Worm (Caenorhabditis elegans) whole organism, young adult: ENCODE results near the gene F26F12.5.

ENCODE experiments used
- B0035.1 ChIP-seq: sonication (generic microtip); optimal IDR thresholded peaks from 2 replicates; lab custom pipeline; 2016; ENCODE audit warnings: missing genetic modification characterization, mild to moderate bottlenecking, missing compliant biosample characterization, missing genotype, missing genetic modification reagents
- B0336.3 ChIP-seq: fragments of 200-800 bp; sonication (Bioruptor generic); IDR thresholded peaks from 2 replicates; pipeline ENCODE4 v1.3.6; 2022; ENCODE audit warnings: missing genetic modification characterization, missing compliant biosample characterization
- C17E4.6 ChIP-seq: fragments of 200-800 bp; sonication (Bioruptor generic); IDR thresholded peaks from 2 replicates; pipeline ENCODE4 v1.3.6; 2022; ENCODE audit warnings: missing genetic modification reagents, missing genetic modification characterization, missing compliant biosample characterization
- F39B2.1 ChIP-seq: fragments of 200-800 bp; sonication (Bioruptor generic); IDR thresholded peaks from 2 replicates; pipeline ENCODE4 v1.3.6; 2022; ENCODE audit warnings: missing genetic modification reagents, missing genetic modification characterization, missing compliant biosample characterization
- F55B11.4 ChIP-seq: sonication (generic microtip); optimal IDR thresholded peaks from 2 replicates; lab custom pipeline; 2016; ENCODE audit warnings: missing compliant biosample characterization, missing genetic modification characterization, borderline replicate concordance; ENCODE audit not compliant: insufficient read depth
- F57A8.1 ChIP-seq: fragments of 200-800 bp; sonication (Bioruptor generic); optimal IDR thresholded peaks from 2 replicates; lab custom pipeline; 2018; ENCODE audit warnings: mild to moderate bottlenecking, missing genetic modification characterization, moderate library complexity, missing compliant biosample characterization
- F57C9.4 ChIP-seq: sonication (generic microtip); optimal IDR thresholded peaks from 2 replicates; lab custom pipeline; 2017; ENCODE audit warnings: mild to moderate bottlenecking, missing genetic modification characterization, missing compliant biosample characterization
- K11D2.4 ChIP-seq: fragments of 200-800 bp; sonication (Bioruptor generic); IDR thresholded peaks from 2 replicates; pipeline ENCODE4 v1.3.6; 2022; ENCODE audit warnings: missing genetic modification reagents, missing genetic modification characterization, missing compliant biosample characterization
- K12H6.12 ChIP-seq: fragments of 200-800 bp; sonication (Bioruptor generic); optimal IDR thresholded peaks from 2 replicates; lab custom pipeline; 2018; ENCODE audit warnings: mild to moderate bottlenecking, missing genetic modification characterization, missing compliant biosample characterization
- Y53F4B.3 ChIP-seq: fragments of 200-800 bp; sonication (Bioruptor generic); IDR thresholded peaks from 2 replicates; pipeline ENCODE4 v1.3.6; 2022; ENCODE audit warnings: missing genetic modification reagents, missing genetic modification characterization, missing compliant biosample characterization
- akir-1 ChIP-seq: fragments of 200-800 bp; sonication (Bioruptor generic); optimal IDR thresholded peaks from 2 replicates; lab custom pipeline; 2018; ENCODE audit warnings: mild to moderate bottlenecking, missing genetic modification characterization, moderate library complexity, missing compliant biosample characterization
- cebp-1 ChIP-seq, 2 experiments: fragments of 200-800 bp in 1 of 2; sonication (Bioruptor generic) in 1 of 2; sonication (generic microtip) in 1 of 2; IDR thresholded peaks in 1 of 2; optimal IDR thresholded peaks in 1 of 2; 2 replicates each; pipeline versions ENCODE4 v1.3.6 to Lab custom; 2017 to 2022; ENCODE audit warnings: missing compliant biosample characterization in 2 of 2, missing genetic modification characterization in 2 of 2, mild to moderate bottlenecking in 1 of 2, missing genetic modification reagents in 1 of 2, moderate library complexity in 1 of 2
- ceh-79 ChIP-seq: sonication (generic microtip); optimal IDR thresholded peaks from 2 replicates; lab custom pipeline; 2017; ENCODE audit warnings: mild to moderate bottlenecking, missing genetic modification characterization, missing compliant biosample characterization
- ekl-4 ChIP-seq: fragments of 200-800 bp; sonication (Bioruptor generic); IDR thresholded peaks from 2 replicates; pipeline ENCODE4 v1.3.6; 2022; ENCODE audit warnings: missing genetic modification reagents, missing genetic modification characterization, missing compliant biosample characterization
- him-1 ChIP-seq: sonication (generic microtip); optimal IDR thresholded peaks from 2 replicates; lab custom pipeline; 2016; ENCODE audit warnings: missing genotype, missing genetic modification reagents, missing genetic modification characterization, missing compliant biosample characterization
- hsf-1 ChIP-seq: fragments of 200-800 bp; sonication (Bioruptor generic); IDR thresholded peaks from 2 replicates; pipeline ENCODE4 v1.3.6; 2022; ENCODE audit warnings: missing genetic modification reagents, missing genetic modification characterization, missing compliant biosample characterization
- lag-1 ChIP-seq: fragments of 200-800 bp; sonication (Bioruptor generic); IDR thresholded peaks from 2 replicates; pipeline ENCODE4 v1.3.6; 2022; ENCODE audit warnings: missing genetic modification reagents, missing genetic modification characterization, missing compliant biosample characterization
- let-526 ChIP-seq: fragments of 200-800 bp; sonication (Bioruptor generic); IDR thresholded peaks from 2 replicates; pipeline ENCODE4 v1.3.6; 2022; ENCODE audit warnings: missing genetic modification reagents, missing genetic modification characterization, missing compliant biosample characterization
- lin-40 ChIP-seq: sonication (generic microtip); optimal IDR thresholded peaks from 2 replicates; lab custom pipeline; 2016; ENCODE audit warnings: missing genetic modification characterization, mild to moderate bottlenecking, missing compliant biosample characterization, missing genotype, missing genetic modification reagents
- lin-54 ChIP-seq: fragments of 200-800 bp; sonication (Bioruptor generic); optimal IDR thresholded peaks from 2 replicates; lab custom pipeline; 2018; ENCODE audit warnings: mild to moderate bottlenecking, missing genetic modification characterization, missing compliant biosample characterization
- madf-3 ChIP-seq: fragments of 200-800 bp; sonication (Bioruptor generic); IDR thresholded peaks from 2 replicates; pipeline ENCODE4 v1.3.6; 2022; ENCODE audit warnings: missing genetic modification reagents, missing genetic modification characterization, missing compliant biosample characterization
- mel-28 ChIP-seq: sonication (generic microtip); optimal IDR thresholded peaks from 2 replicates; lab custom pipeline; 2016; ENCODE audit warnings: borderline replicate concordance, mild to moderate bottlenecking, missing genetic modification characterization, missing compliant biosample characterization
- mes-4 ChIP-seq: sonication (generic microtip); optimal IDR thresholded peaks from 2 replicates; lab custom pipeline; 2016; ENCODE audit warnings: missing genotype, missing genetic modification characterization, missing compliant biosample characterization
- nfyb-1 ChIP-seq: fragments of 200-800 bp; sonication (Bioruptor generic); IDR thresholded peaks from 2 replicates; pipeline ENCODE4 v1.3.6; 2022; ENCODE audit warnings: missing genetic modification reagents, missing genetic modification characterization, missing compliant biosample characterization
- nhr-120 ChIP-seq: fragments of 200-800 bp; sonication (Bioruptor generic); IDR thresholded peaks from 2 replicates; pipeline ENCODE4 v1.3.6; 2022; ENCODE audit warnings: missing genetic modification characterization, missing compliant biosample characterization
- pha-4 ChIP-seq: fragments of 150-350 bp; sonication (generic microtip); optimal IDR thresholded peaks from 2 replicates; lab custom pipeline; 2014; ENCODE audit warnings: missing biosample characterization, missing genetic modification reagents, missing genetic modification characterization
- rcor-1 ChIP-seq: fragments of 200-800 bp; sonication (Bioruptor generic); IDR thresholded peaks from 2 replicates; pipeline ENCODE4 v1.3.6; 2022; ENCODE audit warnings: missing genetic modification reagents, missing genetic modification characterization, missing compliant biosample characterization
- rpc-1 ChIP-seq, 2 experiments: fragments of 150-350 bp in 1 of 2; sonication (generic microtip) in 1 of 2; optimal IDR thresholded peaks; 2 replicates each; lab custom pipeline; 2014 to 2018; ENCODE audit warnings: missing biosample characterization in 1 of 2, missing genetic modification characterization in 1 of 2, missing genetic modification reagents in 1 of 2, missing genotype in 1 of 2
- snpc-1.3 ChIP-seq: sonication (generic microtip); optimal IDR thresholded peaks from 2 replicates; lab custom pipeline; 2017; ENCODE audit warnings: missing genetic modification characterization, mild to moderate bottlenecking, missing compliant biosample characterization, antibody characterized with exemption, moderate library complexity, missing genotype, missing genetic modification reagents; ENCODE audit not compliant: insufficient read depth
- snpc-3.4 ChIP-seq: sonication (generic microtip); optimal IDR thresholded peaks from 2 replicates; lab custom pipeline; 2017; ENCODE audit warnings: missing genetic modification characterization, mild to moderate bottlenecking, missing compliant biosample characterization, antibody characterized with exemption, moderate library complexity, missing genotype, missing genetic modification reagents
- somi-1 ChIP-seq: fragments of 200-800 bp; sonication (Bioruptor generic); optimal IDR thresholded peaks from 2 replicates; lab custom pipeline; 2018; ENCODE audit warnings: mild to moderate bottlenecking, missing genetic modification characterization, missing compliant biosample characterization
- sptf-2 ChIP-seq: fragments of 200-800 bp; sonication (Bioruptor generic); optimal IDR thresholded peaks from 2 replicates; lab custom pipeline; 2018; ENCODE audit warnings: mild to moderate bottlenecking, missing genetic modification characterization, missing compliant biosample characterization
- tbp1 ChIP-seq: fragments of 200-800 bp; sonication (Bioruptor generic); optimal IDR thresholded peaks from 2 replicates; lab custom pipeline; 2018; ENCODE audit warnings: mild to moderate bottlenecking, missing genetic modification characterization, missing compliant biosample characterization
- unc-130 ChIP-seq: sonication (generic microtip); optimal IDR thresholded peaks from 2 replicates; lab custom pipeline; 2016; ENCODE audit warnings: missing genetic modification reagents, missing genetic modification characterization, missing compliant biosample characterization
- unc-62 ChIP-seq: fragments of 150-350 bp; optimal IDR thresholded peaks from 2 replicates; lab custom pipeline; 2014; ENCODE audit warnings: missing biosample characterization, missing genetic modification reagents, missing genetic modification characterization
- xnd-1 ChIP-seq: sonication (generic microtip); optimal IDR thresholded peaks from 2 replicates; lab custom pipeline; 2016; ENCODE audit warnings: missing genotype, missing genetic modification reagents, missing genetic modification characterization, missing compliant biosample characterization
- zfh-2 ChIP-seq: fragments of 200-800 bp; sonication (Bioruptor generic); conservative IDR thresholded peaks from 2 replicates; pipeline ENCODE4 v1.3.6; 2022; ENCODE audit warnings: missing genetic modification reagents, missing genetic modification characterization, missing compliant biosample characterization
- ztf-3 ChIP-seq: fragments of 200-800 bp; sonication (Bioruptor generic); optimal IDR thresholded peaks from 2 replicates; lab custom pipeline; 2018; ENCODE audit warnings: mild to moderate bottlenecking, missing genetic modification characterization, missing compliant biosample characterization

The F26F12.5 gene

DNA sequence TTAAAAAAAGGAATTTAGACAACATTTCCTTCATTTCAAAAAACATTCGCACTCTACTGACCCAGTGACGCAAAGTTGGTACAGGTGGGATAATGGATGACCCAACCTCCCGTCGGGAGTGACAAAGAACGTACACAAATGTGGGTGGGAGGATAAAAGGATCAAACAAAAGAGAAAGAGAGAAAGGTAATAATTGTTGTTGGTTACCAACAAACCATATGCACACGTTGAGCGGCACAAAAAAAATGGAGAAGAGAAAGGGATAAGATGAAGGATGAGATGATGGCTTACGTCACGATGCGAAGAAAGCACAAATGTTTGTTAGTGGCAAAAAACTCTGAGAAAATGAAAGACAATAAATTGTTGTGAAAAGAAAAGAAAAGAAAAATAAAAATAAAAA lies 13.4 kb downstream of the F26F12.5 start:
- peak; percentile 7 for TF ChIP-seq K12H6.12
- TF ChIP-seq C17E4.6 (GFP tag; lab: Robert Waterston, UW), result no peak

DNA sequence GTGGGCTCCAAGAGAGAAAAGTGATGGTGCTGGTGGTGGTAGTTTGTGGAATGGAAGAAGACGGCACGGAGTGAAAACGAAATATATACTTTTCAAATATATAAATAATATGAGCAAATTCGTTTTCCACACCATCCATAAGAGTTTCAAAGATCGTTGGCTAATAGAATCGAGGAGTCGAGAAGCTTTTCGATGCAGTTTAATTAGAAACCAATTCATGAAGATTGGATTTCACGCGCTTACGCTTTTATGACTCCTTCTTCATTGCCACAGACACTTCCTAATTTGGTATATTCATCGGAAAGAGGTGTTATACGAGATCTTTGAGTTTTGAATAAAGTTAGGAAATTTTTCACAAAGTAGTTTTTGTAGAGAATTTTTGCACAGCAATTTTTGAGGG lies 14.3 kb downstream of the F26F12.5 start:
- TF ChIP-seq let-526 (GFP tag; lab: Robert Waterston, UW) (no peak), xnd-1 (no peak), rpc-1 (optimal IDR thresholded peaks at IDR 0.05; lab: Kevin White, UChicago) (no peak), rpc-1 (tag; optimal IDR thresholded peaks at IDR 0.05; lab: Kevin White, UChicago) (no peak), zfh-2 (GFP tag; lab: Robert Waterston, UW) (no peak), snpc-3.4 (no peak), tbp1 (GFP tag; lab: Kevin White, UChicago) (no peak), lin-54 (no peak), ceh-79 (tag; lab: Kevin White, UChicago) (no peak), C17E4.6 (GFP tag; lab: Robert Waterston, UW) (no peak), nhr-120 (GFP tag; lab: Robert Waterston, UW) (no peak), lag-1 (GFP tag; lab: Robert Waterston, UW) (no peak), mes-4 (tag; lab: Kevin White, UChicago) (no peak), F39B2.1 (GFP tag; lab: Robert Waterston, UW) (no peak), rcor-1 (no peak), F57C9.4 (tag; lab: Kevin White, UChicago) (no peak), F57A8.1 (GFP tag; lab: Kevin White, UChicago) (no peak), nfyb-1 (GFP tag; lab: Robert Waterston, UW) (no peak), ztf-3 (GFP tag; lab: Kevin White, UChicago) (no peak)

DNA sequence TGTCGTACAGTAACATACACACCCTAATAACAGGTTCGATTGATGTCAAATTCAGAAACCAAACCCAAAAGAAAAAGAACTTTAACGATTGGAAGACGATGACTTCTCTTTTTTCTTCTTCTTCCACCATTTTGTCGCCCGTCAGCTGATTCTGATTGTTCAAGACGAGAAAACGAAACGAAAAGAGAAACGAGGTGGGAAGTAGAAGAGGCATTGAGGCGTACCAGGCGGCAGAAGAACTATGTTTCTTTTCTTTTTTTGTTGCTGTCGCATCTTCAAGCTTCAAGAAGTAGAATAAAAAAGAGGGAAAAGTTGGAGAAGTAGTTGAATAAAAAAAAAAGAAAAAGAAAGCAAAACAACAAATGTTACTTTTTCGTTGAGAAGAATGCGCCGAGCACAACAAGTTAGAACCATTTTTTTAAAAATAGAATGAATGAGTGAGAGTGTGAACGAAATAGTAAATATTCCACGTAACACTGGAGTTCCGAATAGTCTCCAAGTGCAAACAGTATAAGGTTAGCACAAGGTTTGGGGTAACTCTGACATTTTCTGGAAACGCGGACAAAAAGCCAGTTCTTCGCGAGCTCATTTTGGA lies 16.9 kb downstream of the F26F12.5 start:
- no peak for TF ChIP-seq B0336.3
- no peak for TF ChIP-seq pha-4 (tag; lab: Kevin White, UChicago)
- TF ChIP-seq F55B11.4 (tag; lab: Kevin White, UChicago), result no peak
- no peak for TF ChIP-seq snpc-1.3 (tag; lab: Kevin White, UChicago)
- TF ChIP-seq sptf-2 (GFP tag; lab: Kevin White, UChicago), result no peak
- TF ChIP-seq unc-62 (GFP tag; lab: Kevin White, UChicago), result no peak
- TF ChIP-seq mel-28 (tag; lab: Kevin White, UChicago), result no peak
- no peak for TF ChIP-seq akir-1
- TF ChIP-seq Y53F4B.3 (GFP tag; lab: Robert Waterston, UW), result no peak
- TF ChIP-seq unc-130 (GFP tag; lab: Kevin White, UChicago), result no peak
- no peak for TF ChIP-seq madf-3 (GFP tag; lab: Robert Waterston, UW)
- TF ChIP-seq rcor-1, result no peak
- TF ChIP-seq ekl-4 (GFP tag; lab: Robert Waterston, UW), result no peak
- no peak for TF ChIP-seq cebp-1 (GFP tag; IDR thresholded peaks at IDR 0.05; lab: Robert Waterston, UW)
- TF ChIP-seq cebp-1 (tag; optimal IDR thresholded peaks at IDR 0.05; lab: Kevin White, UChicago), result peak; percentile 14
- no peak for TF ChIP-seq B0035.1 (tag; lab: Kevin White, UChicago)
- TF ChIP-seq K11D2.4 (GFP tag; lab: Robert Waterston, UW), result 0 out of 2 replicates have a peak, but pooled peaks have one; percentile 34
- no peak for TF ChIP-seq hsf-1
- TF ChIP-seq lag-1 (GFP tag; lab: Robert Waterston, UW), result no peak
- TF ChIP-seq lin-40, result peak; percentile 35
- TF ChIP-seq him-1 (tag; lab: Kevin White, UChicago), result no peak
- no peak for TF ChIP-seq somi-1 (GFP tag; lab: Kevin White, UChicago)
- no peak for TF ChIP-seq rpc-1 (optimal IDR thresholded peaks at IDR 0.05; lab: Kevin White, UChicago)
- TF ChIP-seq rpc-1 (tag; optimal IDR thresholded peaks at IDR 0.05; lab: Kevin White, UChicago), result no peak
